Fruit fly (Drosophila melanogaster) whole organism, pupa: Measurements from ENCODE around the gene RpL13A.

Experiments
- Ets98B ChIP-seq: fragments of 200-800 bp; sonication (Bioruptor generic); IDR thresholded peaks from 2 replicates; pipeline ENCODE4 v1.3.6; 2022; ENCODE audit warnings: missing biosample characterization, missing genetic modification characterization
- gl ChIP-seq: fragments of 200-800 bp; sonication (Bioruptor generic); optimal IDR thresholded peaks from 2 replicates; lab custom pipeline; 2018; ENCODE audit warnings: missing biosample characterization, mild to moderate bottlenecking, missing genetic modification characterization

DNA sequence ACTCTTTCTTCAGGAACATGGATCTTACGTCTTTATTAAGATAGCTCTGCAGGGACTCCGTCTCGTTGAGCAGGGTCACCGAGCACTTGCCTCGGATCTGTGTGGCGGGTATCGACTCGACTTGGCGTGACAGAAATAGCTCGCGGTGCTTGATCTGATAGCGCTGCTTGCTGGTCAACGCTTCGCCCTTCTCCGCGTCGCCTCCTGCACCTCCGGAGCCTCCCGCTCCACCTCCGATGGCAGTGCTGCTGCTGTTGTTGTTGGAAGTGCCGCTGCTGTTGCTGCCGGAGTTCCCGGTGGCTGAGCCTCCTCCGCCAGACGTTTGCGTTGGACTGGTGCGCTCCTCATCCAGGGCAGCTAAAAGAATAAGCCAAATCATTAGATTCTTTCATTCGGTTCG is 19.1 kb downstream of the RpL13A start:
- TF ChIP-seq gl (tag; lab: Kevin White, UChicago) (no peak), Ets98B (GFP tag; lab: Robert Waterston, UW) (no peak)
